Worm (Caenorhabditis elegans): ENCODE data around the gene rabn-5.

DNA sequence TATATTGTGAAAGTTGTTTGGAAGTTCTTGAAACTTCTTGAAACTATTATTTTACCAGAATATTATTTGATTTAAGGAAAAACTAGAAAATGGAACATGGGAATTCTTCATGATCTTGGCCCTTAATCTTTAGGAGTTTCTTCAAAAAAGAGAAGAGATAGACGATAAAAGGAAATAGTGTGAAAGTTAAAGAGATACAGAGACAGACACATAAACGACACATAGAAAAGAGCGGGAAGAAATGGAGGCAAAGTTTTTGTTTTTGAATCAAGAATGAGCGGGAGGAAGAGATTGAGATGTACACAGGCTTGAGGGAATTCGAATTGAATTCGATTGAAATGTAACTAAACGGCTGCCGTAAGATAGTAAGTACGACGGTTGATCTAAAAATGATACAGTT is 33.1 kb downstream of the rabn-5 start:
- no peak for TF ChIP-seq ceh-9 (tag; optimal IDR thresholded peaks at IDR 0.05)
- no peak for TF ChIP-seq pqm-1 (tag; optimal IDR thresholded peaks at IDR 0.05)
- no peak for TF ChIP-seq ama-1 (optimal IDR thresholded peaks at IDR 0.05)
- TF ChIP-seq F13H6.1 (tag; optimal IDR thresholded peaks at IDR 0.05), result no peak
- no peak for TF ChIP-seq ceh-22 (tag; optimal IDR thresholded peaks at IDR 0.05)
- TF ChIP-seq C08G9.2 (tag; optimal IDR thresholded peaks at IDR 0.05), result no peak
- no peak for TF ChIP-seq madf-2 (tag; optimal IDR thresholded peaks at IDR 0.05)

Measured in whole organism, late embryonic.